Fruit fly (Drosophila melanogaster) whole organism, embryonic: ENCODE results near the gene Osbp.

Experiments used
- Bgb ChIP-seq: fragments of 200-800 bp; sonication (Bioruptor generic); IDR thresholded peaks from 2 replicates; pipeline ENCODE4 v1.3.6; 2022; ENCODE audit warnings: missing biosample characterization, missing genetic modification characterization; ENCODE audit not compliant: partially characterized antibody
- BtbVII ChIP-seq: fragments of 200-800 bp; sonication (Bioruptor generic); optimal IDR thresholded peaks from 3 replicates; lab custom pipeline; 2017; ENCODE audit warnings: missing biosample characterization, mild to moderate bottlenecking, missing genetic modification characterization
- CG10959 ChIP-seq: fragments of 200-800 bp; sonication (Bioruptor generic); IDR thresholded peaks from 2 replicates; pipeline ENCODE4 v1.3.6; 2022; ENCODE audit warnings: missing biosample characterization, missing genetic modification characterization
- CG11085 ChIP-seq: fragments of 200-800 bp; sonication (Bioruptor generic); IDR thresholded peaks from 2 replicates; pipeline ENCODE4 v1.3.6; 2022; ENCODE audit warnings: missing biosample characterization, missing genetic modification characterization
- CG11093 ChIP-seq: fragments of 200-800 bp; sonication (Bioruptor generic); IDR thresholded peaks from 3 replicates; pipeline ENCODE4 v1.3.6; 2022; ENCODE audit warnings: missing biosample characterization, missing genetic modification characterization
- CG11696 ChIP-seq: fragments of 200-800 bp; sonication (Bioruptor generic); IDR thresholded peaks from 2 replicates; pipeline ENCODE4 v1.3.6; 2022; ENCODE audit warnings: missing biosample characterization, missing genetic modification characterization
- CG12219 ChIP-seq: fragments of 200-800 bp; sonication (Bioruptor generic); optimal IDR thresholded peaks from 3 replicates; lab custom pipeline; 2018; ENCODE audit warnings: missing biosample characterization, mild to moderate bottlenecking, missing genetic modification characterization
- CG13624 ChIP-seq: fragments of 200-800 bp; sonication (Bioruptor generic); optimal IDR thresholded peaks from 2 replicates; lab custom pipeline; 2016; ENCODE audit warnings: missing biosample characterization, missing genetic modification characterization
- CG13775 ChIP-seq: fragments of 200-800 bp; sonication (Bioruptor generic); optimal IDR thresholded peaks from 3 replicates; lab custom pipeline; 2017; ENCODE audit warnings: missing biosample characterization, mild to moderate bottlenecking, missing genetic modification characterization
- CG15073 ChIP-seq: fragments of 200-800 bp; sonication (Bioruptor generic); optimal IDR thresholded peaks from 2 replicates; lab custom pipeline; 2016; ENCODE audit warnings: missing biosample characterization, missing genetic modification characterization
- CG15601 ChIP-seq: fragments of 200-800 bp; sonication (Bioruptor generic); optimal IDR thresholded peaks from 3 replicates; lab custom pipeline; 2019; ENCODE audit warnings: missing biosample characterization, mild to moderate bottlenecking, missing genetic modification characterization, moderate library complexity
- CG17829 ChIP-seq: fragments of 200-800 bp; optimal IDR thresholded peaks from 2 replicates; lab custom pipeline; 2019; ENCODE audit warnings: missing biosample characterization, mild to moderate bottlenecking, missing genetic modification characterization, moderate library complexity
- CG18476 ChIP-seq: fragments of 200-800 bp; sonication (Bioruptor generic); optimal IDR thresholded peaks from 2 replicates; lab custom pipeline; 2016; ENCODE audit warnings: missing biosample characterization, mild to moderate bottlenecking, missing genetic modification characterization
- CG18599 ChIP-seq: fragments of 200-800 bp; sonication (Bioruptor generic); optimal IDR thresholded peaks from 3 replicates; lab custom pipeline; 2017; ENCODE audit warnings: missing biosample characterization, missing genetic modification characterization, mild to moderate bottlenecking, moderate library complexity, missing genetic modification reagents
- CG2875 ChIP-seq: fragments of 200-800 bp; sonication (Bioruptor generic); optimal IDR thresholded peaks from 2 replicates; lab custom pipeline; 2017; ENCODE audit warnings: missing biosample characterization, mild to moderate bottlenecking, missing genetic modification characterization, missing genetic modification reagents
- CG31224 ChIP-seq: fragments of 200-800 bp; sonication (Bioruptor generic); IDR thresholded peaks from 2 replicates; pipeline ENCODE4 v1.3.6; 2022; ENCODE audit warnings: missing biosample characterization, missing genetic modification characterization
- CG33557 ChIP-seq: fragments of 200-800 bp; sonication (Bioruptor generic); optimal IDR thresholded peaks from 2 replicates; lab custom pipeline; 2019; ENCODE audit warnings: missing biosample characterization, mild to moderate bottlenecking, missing genetic modification characterization, moderate library complexity
- CG43689 ChIP-seq: fragments of 200-800 bp; sonication (Bioruptor generic); IDR thresholded peaks from 2 replicates; pipeline ENCODE4 v1.3.6; 2022; ENCODE audit warnings: missing biosample characterization, missing genetic modification characterization
- CG4404 ChIP-seq: fragments of 200-800 bp; sonication (Bioruptor generic); IDR thresholded peaks from 2 replicates; pipeline ENCODE4 v1.3.6; 2022; ENCODE audit warnings: missing biosample characterization, missing genetic modification characterization
- CG7372 ChIP-seq: fragments of 200-800 bp; sonication (Bioruptor generic); IDR thresholded peaks from 2 replicates; pipeline ENCODE4 v1.3.6; 2022; ENCODE audit warnings: missing biosample characterization, missing genetic modification characterization
- CG8924 ChIP-seq: fragments of 200-800 bp; optimal IDR thresholded peaks from 3 replicates; lab custom pipeline; 2019; ENCODE audit warnings: missing biosample characterization, mild to moderate bottlenecking, missing genetic modification characterization, moderate library complexity
- CG8944 ChIP-seq: fragments of 200-800 bp; sonication (Bioruptor generic); optimal IDR thresholded peaks from 3 replicates; lab custom pipeline; 2016; ENCODE audit warnings: missing biosample characterization, missing genetic modification characterization
- CG9609 ChIP-seq: fragments of 200-800 bp; sonication (Bioruptor generic); optimal IDR thresholded peaks from 3 replicates; lab custom pipeline; 2016; ENCODE audit warnings: missing biosample characterization, missing genetic modification characterization
- Camta ChIP-seq: fragments of 200-800 bp; sonication (Bioruptor generic); optimal IDR thresholded peaks from 2 replicates; lab custom pipeline; 2016; ENCODE audit warnings: missing biosample characterization, missing genetic modification characterization
- CoRest ChIP-seq: fragments of 200-800 bp; sonication (Bioruptor generic); optimal IDR thresholded peaks from 3 replicates; lab custom pipeline; 2018; ENCODE audit warnings: missing biosample characterization, mild to moderate bottlenecking, missing genetic modification characterization, moderate library complexity
- Dll ChIP-seq: fragments of 200-800 bp; sonication (Bioruptor generic); IDR thresholded peaks from 4 replicates; pipeline ENCODE4 v1.3.6; 2022; ENCODE audit warnings: missing biosample characterization, missing genetic modification characterization; ENCODE audit not compliant: partially characterized antibody
- Doc3 ChIP-seq: fragments of 200-800 bp; sonication (Bioruptor generic); IDR thresholded peaks from 3 replicates; pipeline ENCODE4 v1.3.6; 2022; ENCODE audit warnings: missing biosample characterization, missing genetic modification characterization; ENCODE audit not compliant: partially characterized antibody
- Drgx ChIP-seq: fragments of 200-800 bp; sonication (Bioruptor generic); IDR thresholded peaks from 2 replicates; pipeline ENCODE4 v1.3.6; 2022; ENCODE audit warnings: missing biosample characterization, missing genetic modification characterization
- GATAe ChIP-seq: fragments of 200-800 bp; sonication (Bioruptor generic); conservative IDR thresholded peaks from 2 replicates; pipeline ENCODE4 v1.3.6; 2022; ENCODE audit warnings: missing biosample characterization, missing genetic modification characterization
- Hey ChIP-seq: fragments of 200-800 bp; sonication (Bioruptor generic); optimal IDR thresholded peaks from 3 replicates; lab custom pipeline; 2018; ENCODE audit warnings: missing biosample characterization, mild to moderate bottlenecking, missing genetic modification characterization
- Max ChIP-seq: fragments of 200-800 bp; sonication (Bioruptor generic); optimal IDR thresholded peaks from 2 replicates; lab custom pipeline; 2016; ENCODE audit warnings: missing biosample characterization, mild to moderate bottlenecking, missing genetic modification characterization
- Mrtf ChIP-seq: fragments of 200-800 bp; sonication (Bioruptor generic); IDR thresholded peaks from 3 replicates; pipeline ENCODE4 v1.3.6; 2022; ENCODE audit warnings: missing biosample characterization, missing genetic modification characterization
- Oaz ChIP-seq: fragments of 200-800 bp; sonication (Bioruptor generic); IDR thresholded peaks from 2 replicates; pipeline ENCODE4 v1.3.6; 2022; ENCODE audit warnings: missing biosample characterization, missing genetic modification characterization
- Ravus ChIP-seq: fragments of 200-800 bp; sonication (Bioruptor generic); IDR thresholded peaks from 2 replicates; pipeline ENCODE4 v1.3.6; 2022; ENCODE audit warnings: missing biosample characterization, missing genetic modification characterization
- Rx ChIP-seq: fragments of 200-800 bp; sonication (Bioruptor generic); IDR thresholded peaks from 2 replicates; pipeline ENCODE4 v1.3.6; 2022; ENCODE audit warnings: missing biosample characterization, missing genetic modification characterization
- Spps ChIP-seq: fragments of 200-800 bp; sonication (Bioruptor generic); optimal IDR thresholded peaks from 2 replicates; lab custom pipeline; 2018; ENCODE audit warnings: missing biosample characterization, mild to moderate bottlenecking, missing genetic modification characterization
- Sry-β ChIP-seq: fragments of 200-800 bp; sonication (Bioruptor generic); optimal IDR thresholded peaks from 2 replicates; lab custom pipeline; 2018; ENCODE audit warnings: missing biosample characterization, mild to moderate bottlenecking, missing genetic modification characterization, moderate library complexity
- ase ChIP-seq: fragments of 200-800 bp; sonication (Bioruptor generic); IDR thresholded peaks from 3 replicates; pipeline ENCODE4 v1.3.6; 2022; ENCODE audit warnings: missing biosample characterization, missing genetic modification characterization
- crc ChIP-seq: fragments of 200-800 bp; sonication (Bioruptor generic); optimal IDR thresholded peaks from 2 replicates; lab custom pipeline; 2016; ENCODE audit warnings: missing biosample characterization, missing genetic modification characterization
- dm ChIP-seq: fragments of 200-800 bp; sonication (Bioruptor generic); optimal IDR thresholded peaks from 3 replicates; lab custom pipeline; 2016; ENCODE audit warnings: missing biosample characterization, missing genetic modification characterization
- eve ChIP-seq, 2 experiments: fragments of >200 bp; optimal IDR thresholded peaks; 2 replicates each; lab custom pipeline; 2017; ENCODE audit warnings: missing biosample characterization in 2 of 2, missing genetic modification characterization in 2 of 2
- ftz-f1 ChIP-seq: fragments of 200-800 bp; sonication (Bioruptor generic); optimal IDR thresholded peaks from 2 replicates; lab custom pipeline; 2016; ENCODE audit warnings: missing biosample characterization, missing genetic modification characterization
- lov ChIP-seq, 2 experiments: fragments of 200-800 bp in 1 of 2; fragments of >200 bp in 1 of 2; sonication (Bioruptor generic) in 1 of 2; IDR thresholded peaks in 1 of 2; optimal IDR thresholded peaks in 1 of 2; 2 replicates in 1 of 2; 3 replicates in 1 of 2; pipeline versions ENCODE4 v1.3.6 to Lab custom; 2017 to 2022; ENCODE audit warnings: missing biosample characterization in 1 of 2, missing genetic modification characterization in 1 of 2
- pnt ChIP-seq: fragments of 200-800 bp; sonication (Bioruptor generic); optimal IDR thresholded peaks from 3 replicates; lab custom pipeline; 2016; ENCODE audit warnings: missing biosample characterization, missing genetic modification characterization
- sima ChIP-seq: fragments of 200-800 bp; sonication (Bioruptor generic); optimal IDR thresholded peaks from 2 replicates; lab custom pipeline; 2016; ENCODE audit warnings: missing biosample characterization, missing genetic modification characterization
- sna ChIP-seq: fragments of 200-800 bp; sonication (Bioruptor generic); IDR thresholded peaks from 2 replicates; pipeline ENCODE4 v1.3.6; 2022; ENCODE audit warnings: missing biosample characterization, missing genetic modification characterization; ENCODE audit not compliant: partially characterized antibody
- stc ChIP-seq: fragments of 200-800 bp; sonication (Bioruptor generic); IDR thresholded peaks from 2 replicates; pipeline ENCODE4 v1.3.6; 2022; ENCODE audit warnings: missing biosample characterization, missing genetic modification characterization
- tap ChIP-seq: fragments of 200-800 bp; optimal IDR thresholded peaks from 3 replicates; lab custom pipeline; 2019; ENCODE audit warnings: missing biosample characterization, mild to moderate bottlenecking, missing genetic modification characterization, moderate library complexity
- usp ChIP-seq: fragments of >200 bp; optimal IDR thresholded peaks from 2 replicates; lab custom pipeline; 2017; ENCODE audit warnings: missing biosample characterization, missing genetic modification characterization
- vfl ChIP-seq: fragments of 200-800 bp; sonication (Bioruptor generic); optimal IDR thresholded peaks from 2 replicates; lab custom pipeline; 2016; ENCODE audit warnings: missing biosample characterization, missing genetic modification characterization
- zf30C ChIP-seq: fragments of 200-800 bp; sonication (Bioruptor generic); optimal IDR thresholded peaks from 3 replicates; lab custom pipeline; 2018; ENCODE audit warnings: missing biosample characterization, mild to moderate bottlenecking, missing genetic modification characterization

Osbp gene

DNA sequence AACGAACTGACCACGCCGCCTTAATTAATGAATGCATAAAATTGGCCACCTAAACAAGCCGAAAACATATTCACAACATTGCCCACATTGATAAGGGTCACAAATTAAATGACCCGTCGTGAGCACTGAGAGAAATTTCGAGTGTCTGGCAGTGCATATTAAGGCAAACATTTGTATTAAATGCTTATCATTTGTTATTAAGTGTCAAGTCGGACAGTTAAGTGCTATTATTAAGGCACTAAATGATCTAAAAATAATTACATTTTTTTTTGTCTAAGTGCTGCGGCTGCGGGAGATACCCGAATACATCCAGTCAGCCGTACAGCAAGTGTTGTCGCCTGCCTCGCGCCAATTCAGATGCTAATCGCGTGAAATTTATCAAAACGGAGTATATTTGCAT lies 24.4 kb upstream of the Osbp start (continued):
- TF ChIP-seq sna, result no peak
- TF ChIP-seq ftz-f1, result no peak
- peak; percentile 66 for TF ChIP-seq CoRest
- no peak for TF ChIP-seq Doc3 (GFP tag; lab: Robert Waterston, UW)
- TF ChIP-seq CG11093, result peak; percentile 54; the same call in 1 of the 3 replicates
- TF ChIP-seq CG13775 (GFP tag; lab: Kevin White, UChicago), result peak; percentile 1
- TF ChIP-seq CG11085 (GFP tag; lab: Robert Waterston, UW), result no peak
- TF ChIP-seq Ravus (GFP tag; lab: Robert Waterston, UW), result no peak; the same call in 1 of the 2 replicates
- no peak for TF ChIP-seq CG2875 (GFP tag; lab: Kevin White, UChicago)
- peak; percentile 44 for TF ChIP-seq tap (tag; lab: Kevin White, UChicago)
- TF ChIP-seq CG7372 (GFP tag; lab: Robert Waterston, UW), result 0 out of 2 replicates have a peak, but pooled peaks have one; percentile 27
- TF ChIP-seq CG9609, result peak; percentile 15
- TF ChIP-seq Oaz (GFP tag; lab: Robert Waterston, UW), result no peak
- TF ChIP-seq CG17829 (tag; lab: Kevin White, UChicago), result peak; percentile 41
- TF ChIP-seq pnt (GFP tag; lab: Kevin White, UChicago), result peak; percentile 48
- peak; percentile 61; the same call in 2 of the 3 replicates for TF ChIP-seq ase (GFP tag; lab: Robert Waterston, UW)
- TF ChIP-seq Dll, result no peak
- TF ChIP-seq CG18476 (GFP tag; lab: Kevin White, UChicago), result peak; percentile 21
- 0 out of 2 replicates have a peak, but pooled peaks have one; percentile 9 for TF ChIP-seq CG4404 (GFP tag; lab: Robert Waterston, UW)
- no peak for TF ChIP-seq zf30C (GFP tag; lab: Kevin White, UChicago)
- peak; percentile 65 for TF ChIP-seq CG31224 (GFP tag; lab: Robert Waterston, UW)
- TF ChIP-seq crc (GFP tag; lab: Kevin White, UChicago), result no peak
- no peak for TF ChIP-seq CG33557 (GFP tag; lab: Kevin White, UChicago)
- TF ChIP-seq CG43689 (GFP tag; lab: Robert Waterston, UW), result peak; percentile 66
- no peak for TF ChIP-seq GATAe (GFP tag; lab: Robert Waterston, UW)
- TF ChIP-seq lov (optimal IDR thresholded peaks at IDR 0.05; lab: Kevin White, UChicago), result no peak
- TF ChIP-seq lov (GFP tag; IDR thresholded peaks at IDR 0.05; lab: Robert Waterston, UW), result 0 out of 3 replicates have a peak, but pooled peaks have one; percentile 42
- TF ChIP-seq stc (GFP tag; lab: Robert Waterston, UW), result peak; percentile 83
- no peak for TF ChIP-seq Max (GFP tag; lab: Kevin White, UChicago)
- TF ChIP-seq dm (GFP tag; lab: Kevin White, UChicago), result no peak
- no peak for TF ChIP-seq usp (GFP tag; lab: Kevin White, UChicago)
- no peak for TF ChIP-seq Bgb
- no peak for TF ChIP-seq Spps (tag; lab: Kevin White, UChicago)
- no peak for TF ChIP-seq CG11696 (GFP tag; lab: Robert Waterston, UW)
- TF ChIP-seq CG15601, result no peak
- peak; percentile 15 for TF ChIP-seq sima
- TF ChIP-seq CG18599 (GFP tag; lab: Kevin White, UChicago), result peak; percentile 54
- no peak for TF ChIP-seq BtbVII
- TF ChIP-seq CG13624 (GFP tag; lab: Kevin White, UChicago), result peak; percentile 59
- peak; percentile 50 for TF ChIP-seq CG8924
- no peak for TF ChIP-seq CG15073 (GFP tag; lab: Kevin White, UChicago)
- TF ChIP-seq Sry-β (GFP tag; lab: Kevin White, UChicago), result no peak
- TF ChIP-seq vfl (GFP tag; lab: Kevin White, UChicago), result no peak
- no peak for TF ChIP-seq Hey (tag; lab: Kevin White, UChicago)
- TF ChIP-seq eve (GFP tag; optimal IDR thresholded peaks at IDR 0.05; lab: Kevin White, UChicago), result peak in 1 of 2 experiments; percentile 55
- peak; percentile 69 for TF ChIP-seq Rx
- peak; percentile 56 for TF ChIP-seq Camta (GFP tag; lab: Kevin White, UChicago)
- peak; percentile 47 for TF ChIP-seq CG12219 (GFP tag; lab: Kevin White, UChicago)
- TF ChIP-seq Mrtf, result peak; percentile 69; the same call in 2 of the 3 replicates
- TF ChIP-seq CG8944, result peak; percentile 10
- TF ChIP-seq Drgx, result no peak
- TF ChIP-seq CG10959, result no peak
